Fruit fly (Drosophila melanogaster) whole organism, pupa: ENCODE data around the gene capt.

Experiments used
- CG10348 ChIP-seq: fragments of 200-800 bp; sonication (Bioruptor generic); IDR thresholded peaks from 2 replicates; pipeline ENCODE4 v1.3.6; 2022; ENCODE audit warnings: missing biosample characterization, missing genetic modification characterization
- CG12605 ChIP-seq: fragments of 200-800 bp; sonication (Bioruptor generic); IDR thresholded peaks from 2 replicates; pipeline ENCODE4 v1.3.6; 2022; ENCODE audit warnings: missing biosample characterization, missing genetic modification characterization
- CG13204 ChIP-seq: fragments of 200-800 bp; sonication (Bioruptor generic); optimal IDR thresholded peaks from 2 replicates; lab custom pipeline; 2018; ENCODE audit warnings: missing biosample characterization, mild to moderate bottlenecking, missing genetic modification characterization, moderate library complexity
- CG14655 ChIP-seq: fragments of 200-800 bp; sonication (Bioruptor generic); optimal IDR thresholded peaks from 3 replicates; lab custom pipeline; 2017; ENCODE audit warnings: mild to moderate bottlenecking, missing biosample characterization, missing genetic modification reagents, missing genetic modification characterization
- CG4496 ChIP-seq: fragments of 200-800 bp; sonication (Bioruptor generic); IDR thresholded peaks from 3 replicates; pipeline ENCODE4 v1.3.6; 2022; ENCODE audit warnings: missing biosample characterization, missing genetic modification characterization
- CG8159 ChIP-seq: fragments of 200-800 bp; sonication (Bioruptor generic); optimal IDR thresholded peaks from 3 replicates; lab custom pipeline; 2018; ENCODE audit warnings: missing biosample characterization, mild to moderate bottlenecking, missing genetic modification characterization, moderate library complexity
- CG8301 ChIP-seq: fragments of 200-800 bp; sonication (Bioruptor generic); optimal IDR thresholded peaks from 2 replicates; lab custom pipeline; 2018; ENCODE audit warnings: missing biosample characterization, mild to moderate bottlenecking, missing genetic modification characterization
- CG9948 ChIP-seq: fragments of 200-800 bp; sonication (Bioruptor generic); optimal IDR thresholded peaks from 2 replicates; lab custom pipeline; 2018; ENCODE audit warnings: missing biosample characterization, mild to moderate bottlenecking, missing genetic modification characterization, moderate library complexity
- D1 ChIP-seq: fragments of 200-800 bp; sonication (Bioruptor generic); optimal IDR thresholded peaks from 2 replicates; lab custom pipeline; 2018; ENCODE audit warnings: missing biosample characterization, mild to moderate bottlenecking, missing genetic modification characterization, moderate library complexity
- EcR ChIP-seq: fragments of 200-800 bp; sonication (Bioruptor generic); optimal IDR thresholded peaks from 3 replicates; lab custom pipeline; 2019; ENCODE audit warnings: missing biosample characterization, missing genetic modification characterization, mild to moderate bottlenecking, moderate library complexity, missing genetic modification reagents
- Ets98B ChIP-seq: fragments of 200-800 bp; sonication (Bioruptor generic); IDR thresholded peaks from 2 replicates; pipeline ENCODE4 v1.3.6; 2022; ENCODE audit warnings: missing biosample characterization, missing genetic modification characterization
- Snoo ChIP-seq: fragments of 200-800 bp; sonication (Bioruptor generic); optimal IDR thresholded peaks from 3 replicates; lab custom pipeline; 2017; ENCODE audit warnings: missing biosample characterization, mild to moderate bottlenecking, missing genetic modification characterization, inconsistent platforms
- fd96Ca ChIP-seq: fragments of 200-800 bp; sonication (Bioruptor generic); IDR thresholded peaks from 3 replicates; pipeline ENCODE4 v1.3.6; 2022; ENCODE audit warnings: missing biosample characterization, missing genetic modification characterization
- rn ChIP-seq: fragments of 200-800 bp; sonication (Bioruptor generic); IDR thresholded peaks from 2 replicates; pipeline ENCODE4 v1.3.6; 2022; ENCODE audit warnings: missing biosample characterization, missing genetic modification characterization

DNA sequence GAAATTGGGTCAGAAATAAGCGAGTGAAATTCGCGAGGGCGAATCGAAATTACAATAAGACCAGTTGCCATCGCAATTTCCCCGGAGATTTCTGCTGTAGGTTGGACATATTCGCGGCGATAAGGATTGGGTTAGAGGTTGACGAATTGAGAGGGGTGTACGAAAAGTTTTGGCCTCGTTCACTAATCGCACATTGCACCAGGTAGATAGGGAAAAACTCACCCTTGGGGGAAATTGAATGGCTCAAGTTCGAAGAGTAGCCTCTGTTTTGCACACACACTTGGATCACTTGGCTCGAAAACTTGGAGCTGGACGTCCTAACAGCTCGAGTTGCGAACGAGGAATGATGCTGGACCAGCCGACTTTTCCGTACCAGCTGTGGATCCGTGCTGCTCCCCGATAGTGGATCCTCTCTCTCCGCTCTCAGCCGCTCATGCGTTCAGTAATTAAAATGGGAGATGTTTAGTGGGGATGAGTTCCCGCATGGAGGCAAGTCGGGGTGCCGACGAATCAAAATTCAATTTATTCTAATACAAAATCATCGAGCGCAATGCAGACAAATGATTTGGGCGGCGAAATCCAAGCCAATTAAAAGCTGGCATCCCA lies 5.6 kb upstream of the capt start, which contains the start of gene CG5080:
- TF ChIP-seq Ets98B: no peak
- TF ChIP-seq D1: no peak
- TF ChIP-seq fd96Ca (GFP tag; lab: Robert Waterston, UW): 0 out of 3 replicates have a peak, but pooled peaks have one; percentile 16
- TF ChIP-seq Snoo: no peak
- TF ChIP-seq CG8301 (tag; lab: Kevin White, UChicago): no peak
- TF ChIP-seq CG4496 (GFP tag; lab: Robert Waterston, UW): no peak
- no peak for TF ChIP-seq CG9948 (tag; lab: Kevin White, UChicago)
- TF ChIP-seq EcR (GFP tag; lab: Kevin White, UChicago): no peak
- TF ChIP-seq CG10348 (GFP tag; lab: Robert Waterston, UW): no peak
- TF ChIP-seq CG12605 (GFP tag; lab: Robert Waterston, UW): no peak
- no peak for TF ChIP-seq CG8159
- TF ChIP-seq rn (GFP tag; lab: Robert Waterston, UW): no peak
- no peak for TF ChIP-seq CG13204
- no peak for TF ChIP-seq CG14655
